Worm (Caenorhabditis elegans) whole organism, L1 larva: ENCODE measurements around the gene ZC204.17.
"Not testable (repeated sequence)": the region's sequence is repeated elsewhere in the genome, so short reads cannot be mapped to it uniquely, and the experiment has no call there.

Experiments used
- aly-2 ChIP-seq: fragments of 150-350 bp; optimal IDR thresholded peaks from 2 replicates; lab custom pipeline; 2014; ENCODE audit warnings: missing biosample characterization, missing genetic modification characterization
- ceh-63 ChIP-seq: fragments of 200-800 bp; sonication (Bioruptor generic); optimal IDR thresholded peaks from 2 replicates; lab custom pipeline; 2018; ENCODE audit warnings: mild to moderate bottlenecking, missing genetic modification characterization, missing compliant biosample characterization
- ceh-82 ChIP-seq, 3 experiments: fragments of 150-350 bp in 1 of 3; sonication (generic microtip) in 2 of 3; optimal IDR thresholded peaks; 2 replicates each; lab custom pipeline; 2014 to 2017; ENCODE audit warnings: missing biosample characterization in 3 of 3, missing genetic modification characterization in 3 of 3
- efl-1 ChIP-seq, 4 experiments: fragments of 150-350 bp; optimal IDR thresholded peaks in 3 of 4; peaks in 1 of 4; 1 replicate in 1 of 4; 2 replicates in 3 of 4; lab custom pipeline; 2014; ENCODE audit warnings: missing biosample characterization in 2 of 4, missing genetic modification characterization in 2 of 4, missing genetic modification reagents in 2 of 4
- isw-1 ChIP-seq: fragments of 200-800 bp; sonication (Bioruptor generic); IDR thresholded peaks from 2 replicates; pipeline ENCODE4 v1.3.6; 2022; ENCODE audit warnings: missing genetic modification characterization, missing compliant biosample characterization
- lin-39 ChIP-seq: fragments of 150-350 bp; optimal IDR thresholded peaks from 2 replicates; lab custom pipeline; 2014; ENCODE audit warnings: missing biosample characterization, missing genetic modification reagents, missing genetic modification characterization
- mep-1 ChIP-seq: fragments of 150-350 bp; optimal IDR thresholded peaks from 2 replicates; lab custom pipeline; 2014; ENCODE audit warnings: missing biosample characterization, missing genetic modification characterization
- nhr-11 ChIP-seq: fragments of 150-350 bp; optimal IDR thresholded peaks from 2 replicates; lab custom pipeline; 2014; ENCODE audit warnings: missing biosample characterization, missing genetic modification characterization
- nhr-237 ChIP-seq: fragments of 150-350 bp; optimal IDR thresholded peaks from 2 replicates; lab custom pipeline; 2014; ENCODE audit warnings: missing biosample characterization, missing genetic modification characterization
- nhr-77 ChIP-seq: fragments of 150-350 bp; optimal IDR thresholded peaks from 2 replicates; lab custom pipeline; 2014; ENCODE audit warnings: missing biosample characterization, missing genetic modification characterization
- skn-1 ChIP-seq: fragments of 150-350 bp; optimal IDR thresholded peaks from 2 replicates; lab custom pipeline; 2014; ENCODE audit warnings: missing biosample characterization, missing genetic modification characterization
- snpc-4 ChIP-seq: fragments of 150-350 bp; optimal IDR thresholded peaks from 2 replicates; lab custom pipeline; 2014; ENCODE audit warnings: missing biosample characterization, missing genetic modification characterization
- ztf-4 ChIP-seq: fragments of 150-350 bp; optimal IDR thresholded peaks from 2 replicates; lab custom pipeline; 2014; ENCODE audit warnings: missing biosample characterization, missing genetic modification characterization

- TF ChIP-seq mep-1 (tag; lab: Kevin White, UChicago); snpc-4; lin-39 (tag; lab: Kevin White, UChicago); isw-1 (GFP tag; lab: Robert Waterston, UW); ceh-82 (tag; optimal IDR thresholded peaks at IDR 0.05; lab: Kevin White, UChicago); nhr-237; efl-1 (optimal IDR thresholded peaks at IDR 0.05; lab: Kevin White, UChicago); efl-1 (GFP tag; optimal IDR thresholded peaks at IDR 0.05 in 1 of 2; lab: Kevin White, UChicago); ztf-4; skn-1; ceh-63 (GFP tag; lab: Kevin White, UChicago); nhr-77 (tag; lab: Kevin White, UChicago); nhr-11 (tag; lab: Kevin White, UChicago); aly-2 (tag; lab: Kevin White, UChicago): not testable (repeated sequence)
Observed at ce11 chrII:1633490-1633889, 12.6 kb downstream of the ZC204.17 start, which contains the start of gene C08E3.1.
